ENCODE assay signal across 1 fruit fly cellular context in genomic region chrX:10232497-10232896, dm6.
TF ChIP-seq lines count a peak whose summit lies in the region.

No protein-coding gene starts in this region.

TF ChIP-seq in whole organism, embryonic, 481 proteins besides CTCF, POLR2A, EP300 and RAD21 (continued from another document and continues in another):
- TF ChIP-seq CG4328 (GFP tag; optimal IDR thresholded peaks at IDR 0.05; lab: Kevin White, UChicago) (peak; percentile 36), al (GFP tag; IDR thresholded peaks at IDR 0.05; lab: Robert Waterston, UW) (peak; percentile 19; the same call in 1 of the 2 replicates), ac (GFP tag; optimal IDR thresholded peaks at IDR 0.05; lab: Kevin White, UChicago) (no peak), br (optimal IDR thresholded peaks at IDR 0.05; lab: Kevin White, UChicago) (no peak), CG12391 (tag; optimal IDR thresholded peaks at IDR 0.05; lab: Kevin White, UChicago) (peak; percentile 85), CG10654 (GFP tag; optimal IDR thresholded peaks at IDR 0.05; lab: Kevin White, UChicago) (peak; percentile 10), CG6854 (GFP tag; optimal IDR thresholded peaks at IDR 0.05; lab: Kevin White, UChicago) (peak; percentile 64), inv (GFP tag; IDR thresholded peaks at IDR 0.05; lab: Robert Waterston, UW; ENCODE audit: partially characterized antibody) (no peak), gcm2 (GFP tag; optimal IDR thresholded peaks at IDR 0.05; lab: Kevin White, UChicago) (peak; percentile 17), HHEX (GFP tag; optimal IDR thresholded peaks at IDR 0.05; lab: Kevin White, UChicago) (peak; percentile 74), Dek (tag; optimal IDR thresholded peaks at IDR 0.05; lab: Kevin White, UChicago) (peak; percentile 75), bbx (GFP tag; IDR thresholded peaks at IDR 0.05; lab: Robert Waterston, UW; ENCODE audit: partially characterized antibody) (no peak), CG11560 (tag; IDR thresholded peaks at IDR 0.05; lab: Robert Waterston, UW) (no peak), mirr (GFP tag; optimal IDR thresholded peaks at IDR 0.05; lab: Kevin White, UChicago) (no peak), CG15269 (tag; optimal IDR thresholded peaks at IDR 0.05; lab: Kevin White, UChicago) (peak; percentile 92), CG5180 (GFP tag; optimal IDR thresholded peaks at IDR 0.05; lab: Kevin White, UChicago) (peak; percentile 60), CG7928 (GFP tag; optimal IDR thresholded peaks at IDR 0.05; lab: Kevin White, UChicago) (no peak), CG18619 (GFP tag; optimal IDR thresholded peaks at IDR 0.05; lab: Kevin White, UChicago) (peak; percentile 78), CG12219 (GFP tag; optimal IDR thresholded peaks at IDR 0.05; lab: Kevin White, UChicago) (peak; percentile 74), klu (GFP tag; IDR thresholded peaks at IDR 0.05; lab: Robert Waterston, UW) (no peak), Gug (GFP tag; IDR thresholded peaks at IDR 0.05; lab: Robert Waterston, UW) (no peak), odd (GFP tag; optimal IDR thresholded peaks at IDR 0.05; lab: Kevin White, UChicago) (peak; percentile 81), CG15011 (GFP tag; optimal IDR thresholded peaks at IDR 0.05; lab: Kevin White, UChicago) (peak; percentile 46), Usf (GFP tag; optimal IDR thresholded peaks at IDR 0.05; lab: Kevin White, UChicago) (peak; percentile 45), H2.0 (GFP tag; IDR thresholded peaks at IDR 0.05; lab: Robert Waterston, UW) (peak; percentile 49; the same call in 1 of the 2 replicates), CG11504 (tag; optimal IDR thresholded peaks at IDR 0.05; lab: Kevin White, UChicago) (peak; percentile 88), CG3726 (GFP tag; IDR thresholded peaks at IDR 0.05; lab: Robert Waterston, UW) (0 out of 3 replicates have a peak, but pooled peaks have one; percentile 59), CG4854 (GFP tag; optimal IDR thresholded peaks at IDR 0.05; lab: Kevin White, UChicago) (no peak), slou (GFP tag; optimal IDR thresholded peaks at IDR 0.05; lab: Kevin White, UChicago) (peak; percentile 32), fd64A (GFP tag; optimal IDR thresholded peaks at IDR 0.05; lab: Kevin White, UChicago) (no peak), eyg (GFP tag; optimal IDR thresholded peaks at IDR 0.05; lab: Kevin White, UChicago) (peak; percentile 40), B-H1 (GFP tag; IDR thresholded peaks at IDR 0.05; lab: Robert Waterston, UW) (peak; percentile 53), sim (GFP tag; IDR thresholded peaks at IDR 0.05; lab: Robert Waterston, UW) (no peak), Antp (GFP tag; optimal IDR thresholded peaks at IDR 0.05; lab: Kevin White, UChicago) (peak; percentile 36), Dp (GFP tag; optimal IDR thresholded peaks at IDR 0.05; lab: Kevin White, UChicago) (no peak), h (optimal IDR thresholded peaks at IDR 0.05; lab: Kevin White, UChicago) (no peak), Med (GFP tag; lab: Kevin White, UChicago) (peak; percentile 82), CG10979 (tag; optimal IDR thresholded peaks at IDR 0.05; lab: Kevin White, UChicago) (peak; percentile 62), NFAT (GFP tag; IDR thresholded peaks at IDR 0.05; lab: Robert Waterston, UW) (peak; percentile 29; the same call in 1 of the 2 replicates), ind (GFP tag; optimal IDR thresholded peaks at IDR 0.05; lab: Kevin White, UChicago) (peak; percentile 64), Bgb (GFP tag; IDR thresholded peaks at IDR 0.05; lab: Robert Waterston, UW; ENCODE audit: partially characterized antibody) (no peak), kay (GFP tag; optimal IDR thresholded peaks at IDR 0.05; lab: Kevin White, UChicago) (peak; percentile 43), CG10147 (GFP tag; optimal IDR thresholded peaks at IDR 0.05; lab: Kevin White, UChicago) (peak; percentile 84), Sox102F (GFP tag; optimal IDR thresholded peaks at IDR 0.05; lab: Kevin White, UChicago) (peak; percentile 92), run (tag; optimal IDR thresholded peaks at IDR 0.05; lab: Kevin White, UChicago) (peak; percentile 89), CG9609 (GFP tag; optimal IDR thresholded peaks at IDR 0.05; lab: Kevin White, UChicago) (peak; percentile 14), ERR (GFP tag; optimal IDR thresholded peaks at IDR 0.05; lab: Kevin White, UChicago) (no peak), hbn (GFP tag; IDR thresholded peaks at IDR 0.05; lab: Robert Waterston, UW; ENCODE audit: partially characterized antibody) (no peak), sob (GFP tag; IDR thresholded peaks at IDR 0.05; lab: Robert Waterston, UW) (no peak), Opbp (GFP tag; IDR thresholded peaks at IDR 0.05; lab: Robert Waterston, UW; ENCODE audit: partially characterized antibody) (no peak), Bteb2 (GFP tag; optimal IDR thresholded peaks at IDR 0.05; lab: Kevin White, UChicago) (peak; percentile 70), nerfin-1 (tag; optimal IDR thresholded peaks at IDR 0.05; lab: Kevin White, UChicago) (peak; percentile 67), CG7786 (GFP tag; optimal IDR thresholded peaks at IDR 0.05; lab: Kevin White, UChicago) (peak; percentile 47), Stat92E (GFP tag; optimal IDR thresholded peaks at IDR 0.05; lab: Kevin White, UChicago) (no peak), CG3838 (GFP tag; optimal IDR thresholded peaks at IDR 0.05; lab: Kevin White, UChicago) (peak; percentile 41), CG12769 (tag; optimal IDR thresholded peaks at IDR 0.05; lab: Kevin White, UChicago) (peak; percentile 12), HmgD (GFP tag; optimal IDR thresholded peaks at IDR 0.05; lab: Kevin White, UChicago) (no peak), fd102C (GFP tag; optimal IDR thresholded peaks at IDR 0.05; lab: Kevin White, UChicago) (no peak), TFAM (GFP tag; optimal IDR thresholded peaks at IDR 0.05; lab: Kevin White, UChicago) (no peak), CG1024 (GFP tag; IDR thresholded peaks at IDR 0.05; lab: Robert Waterston, UW) (no peak), CG7271 (tag; optimal IDR thresholded peaks at IDR 0.05; lab: Kevin White, UChicago) (no peak), cwo (GFP tag; optimal IDR thresholded peaks at IDR 0.05; lab: Kevin White, UChicago) (peak; percentile 59), da (GFP tag; optimal IDR thresholded peaks at IDR 0.05; lab: Kevin White, UChicago) (no peak), Aef1 (GFP tag; IDR thresholded peaks at IDR 0.05; lab: Robert Waterston, UW) (peak; percentile 45; the same call in 2 of the 3 replicates), Drgx (GFP tag; IDR thresholded peaks at IDR 0.05; lab: Robert Waterston, UW) (no peak; the same call in 1 of the 2 replicates), nerfin-2 (GFP tag; IDR thresholded peaks at IDR 0.05; lab: Robert Waterston, UW; ENCODE audit: partially characterized antibody) (no peak), gt (GFP tag; IDR thresholded peaks at IDR 0.05; lab: Robert Waterston, UW) (no peak), cas (GFP tag; IDR thresholded peaks at IDR 0.05; lab: Robert Waterston, UW) (no peak), CG11723 (GFP tag; optimal IDR thresholded peaks at IDR 0.05; lab: Kevin White, UChicago) (peak; percentile 70), dpn (GFP tag; optimal IDR thresholded peaks at IDR 0.05; lab: Kevin White, UChicago) (peak; percentile 54 to 72), vvl (GFP tag; IDR thresholded peaks at IDR 0.05; lab: Robert Waterston, UW) (peak; percentile 52), CG10543 (GFP tag; optimal IDR thresholded peaks at IDR 0.05; lab: Kevin White, UChicago) (peak; percentile 45), CG12071 (GFP tag; optimal IDR thresholded peaks at IDR 0.05; lab: Kevin White, UChicago) (peak; percentile 49), CG33213 (GFP tag; optimal IDR thresholded peaks at IDR 0.05; lab: Kevin White, UChicago) (no peak), CG18476 (GFP tag; optimal IDR thresholded peaks at IDR 0.05; lab: Kevin White, UChicago) (peak; percentile 5), CG1832 (GFP tag; optimal IDR thresholded peaks at IDR 0.05; lab: Kevin White, UChicago) (no peak), CG6683 (GFP tag; optimal IDR thresholded peaks at IDR 0.05; lab: Kevin White, UChicago) (peak; percentile 17), CG4820 (GFP tag; optimal IDR thresholded peaks at IDR 0.05; lab: Kevin White, UChicago) (peak; percentile 30), CG31365 (tag; optimal IDR thresholded peaks at IDR 0.05; lab: Kevin White, UChicago) (peak; percentile 15), Blimp-1 (GFP tag; optimal IDR thresholded peaks at IDR 0.05; lab: Kevin White, UChicago) (peak; percentile 69), CG17912 (GFP tag; optimal IDR thresholded peaks at IDR 0.05; lab: Kevin White, UChicago) (no peak), CG18011 (GFP tag; optimal IDR thresholded peaks at IDR 0.05; lab: Kevin White, UChicago) (peak; percentile 51), schlank (tag; optimal IDR thresholded peaks at IDR 0.05; lab: Kevin White, UChicago) (peak; percentile 24), repo (GFP tag; optimal IDR thresholded peaks at IDR 0.05; lab: Kevin White, UChicago) (no peak), CG17385 (GFP tag; optimal IDR thresholded peaks at IDR 0.05; lab: Kevin White, UChicago) (peak; percentile 63), Fer1 (GFP tag; optimal IDR thresholded peaks at IDR 0.05; lab: Kevin White, UChicago) (peak; percentile 80), tll (GFP tag; optimal IDR thresholded peaks at IDR 0.05; lab: Kevin White, UChicago) (no peak), Xrp1 (GFP tag; IDR thresholded peaks at IDR 0.05; lab: Robert Waterston, UW) (peak; percentile 69), CG13424 (tag; optimal IDR thresholded peaks at IDR 0.05; lab: Kevin White, UChicago) (peak; percentile 90), Pdp1 (GFP tag; optimal IDR thresholded peaks at IDR 0.05; lab: Kevin White, UChicago) (peak; percentile 54 to 60), CG1603 (tag; optimal IDR thresholded peaks at IDR 0.05; lab: Kevin White, UChicago) (no peak), gem (tag; optimal IDR thresholded peaks at IDR 0.05; lab: Kevin White, UChicago) (peak; percentile 93), Sox100B (GFP tag; optimal IDR thresholded peaks at IDR 0.05; lab: Kevin White, UChicago) (peak; percentile 80), lilli (GFP tag; optimal IDR thresholded peaks at IDR 0.05; lab: Kevin White, UChicago) (peak; percentile 33), ash1 (GFP tag; optimal IDR thresholded peaks at IDR 0.05; lab: Kevin White, UChicago) (no peak), unc-4 (GFP tag; IDR thresholded peaks at IDR 0.05; lab: Robert Waterston, UW; ENCODE audit: partially characterized antibody) (no peak), CG8359 (GFP tag; optimal IDR thresholded peaks at IDR 0.05; lab: Kevin White, UChicago; ENCODE audit: borderline replicate concordance) (no peak), Dfd (GFP tag; optimal IDR thresholded peaks at IDR 0.05; lab: Kevin White, UChicago) (no peak), onecut (GFP tag; IDR thresholded peaks at IDR 0.05; lab: Robert Waterston, UW) (peak; percentile 10; the same call in 1 of the 2 replicates), kni (GFP tag; optimal IDR thresholded peaks at IDR 0.05; lab: Kevin White, UChicago) (no peak), CG8290 (GFP tag; optimal IDR thresholded peaks at IDR 0.05; lab: Kevin White, UChicago) (no peak), CG8290 (tag; optimal IDR thresholded peaks at IDR 0.05; lab: Kevin White, UChicago) (no peak), dmrt99B (tag; optimal IDR thresholded peaks at IDR 0.05; lab: Kevin White, UChicago) (peak; percentile 89), ham (GFP tag; IDR thresholded peaks at IDR 0.05; lab: Robert Waterston, UW) (no peak), CG11093 (GFP tag; IDR thresholded peaks at IDR 0.05; lab: Robert Waterston, UW) (0 out of 3 replicates have a peak, but pooled peaks have one; percentile 34), E2f1 (GFP tag; IDR thresholded peaks at IDR 0.05; lab: Robert Waterston, UW) (peak; percentile 63; the same call in 1 of the 2 replicates), CG1647 (GFP tag; optimal IDR thresholded peaks at IDR 0.05; lab: Kevin White, UChicago) (no peak), jigr1 (GFP tag; IDR thresholded peaks at IDR 0.05; lab: Robert Waterston, UW) (no peak), CG18262 (tag; optimal IDR thresholded peaks at IDR 0.05; lab: Kevin White, UChicago) (peak; percentile 80), ssp (GFP tag; IDR thresholded peaks at IDR 0.05; lab: Robert Waterston, UW) (no peak), phol (tag; optimal IDR thresholded peaks at IDR 0.05; lab: Kevin White, UChicago) (peak; percentile 80), ci (GFP tag; IDR thresholded peaks at IDR 0.05; lab: Robert Waterston, UW) (peak; percentile 55; the same call in 2 of the 3 replicates), CG2202 (tag; optimal IDR thresholded peaks at IDR 0.05; lab: Kevin White, UChicago) (peak; percentile 6), CG18599 (GFP tag; optimal IDR thresholded peaks at IDR 0.05; lab: Kevin White, UChicago) (peak; percentile 42), twi (tag; optimal IDR thresholded peaks at IDR 0.05; lab: Kevin White, UChicago) (peak; percentile 37), CG32532 (GFP tag; IDR thresholded peaks at IDR 0.05; lab: Robert Waterston, UW) (peak; percentile 62; the same call in 1 of the 2 replicates), CG17802 (tag; optimal IDR thresholded peaks at IDR 0.05; lab: Kevin White, UChicago) (no peak), dati (GFP tag; IDR thresholded peaks at IDR 0.05; lab: Robert Waterston, UW) (no peak), bowl (GFP tag; IDR thresholded peaks at IDR 0.05; lab: Robert Waterston, UW) (peak; percentile 36; the same call in 1 of the 2 replicates), CG8478 (optimal IDR thresholded peaks at IDR 0.05; lab: Kevin White, UChicago) (no peak), lbe (GFP tag; optimal IDR thresholded peaks at IDR 0.05; lab: Kevin White, UChicago) (no peak), zf30C (GFP tag; optimal IDR thresholded peaks at IDR 0.05; lab: Kevin White, UChicago) (no peak), CG15514 (GFP tag; optimal IDR thresholded peaks at IDR 0.05; lab: Kevin White, UChicago) (peak; percentile 47), CG13287 (GFP tag; IDR thresholded peaks at IDR 0.05; lab: Robert Waterston, UW; ENCODE audit: partially characterized antibody) (no peak), chinmo (GFP tag; IDR thresholded peaks at IDR 0.05; lab: Robert Waterston, UW; ENCODE audit: partially characterized antibody) (no peak), CG12942 (GFP tag; optimal IDR thresholded peaks at IDR 0.05; lab: Kevin White, UChicago) (peak; percentile 49), Taf1 (GFP tag; IDR thresholded peaks at IDR 0.05; lab: Robert Waterston, UW) (no peak), D19A (tag; optimal IDR thresholded peaks at IDR 0.05; lab: Kevin White, UChicago) (peak; percentile 67), CG10267 (tag; optimal IDR thresholded peaks at IDR 0.05; lab: Kevin White, UChicago) (peak; percentile 58), caup (GFP tag; optimal IDR thresholded peaks at IDR 0.05; lab: Kevin White, UChicago; ENCODE audit: severe bottlenecking) (peak; percentile 26), Ada2b (GFP tag; IDR thresholded peaks at IDR 0.05; lab: Robert Waterston, UW) (peak; percentile 34; the same call in 1 of the 2 replicates)
